Worm (Caenorhabditis elegans) whole organism, L4 larva: ENCODE data around the gene srbc-76.

ENCODE experiments used
- R02D3.7 ChIP-seq: fragments of 150-350 bp; sonication (generic microtip); optimal IDR thresholded peaks from 3 replicates; lab custom pipeline; 2014; ENCODE audit warnings: missing biosample characterization, missing genetic modification characterization
- aly-2 ChIP-seq: sonication (generic microtip); optimal IDR thresholded peaks from 2 replicates; lab custom pipeline; 2018; ENCODE audit warnings: missing biosample characterization, missing genetic modification characterization
- ceh-28 ChIP-seq: fragments of 150-350 bp; optimal IDR thresholded peaks from 2 replicates; lab custom pipeline; 2014; ENCODE audit warnings: missing biosample characterization, missing genetic modification reagents, missing genetic modification characterization
- ceh-82 ChIP-seq: sonication (generic microtip); optimal IDR thresholded peaks from 2 replicates; lab custom pipeline; 2017; ENCODE audit warnings: missing biosample characterization, missing genetic modification characterization
- hlh-30 ChIP-seq: sonication (generic microtip); optimal IDR thresholded peaks from 2 replicates; lab custom pipeline; 2017; ENCODE audit warnings: antibody characterized with exemption, mild to moderate bottlenecking, missing genetic modification characterization, missing compliant biosample characterization; ENCODE audit not compliant: insufficient read depth
- hmg-1.1 ChIP-seq: fragments of 200-800 bp; sonication (Bioruptor generic); IDR thresholded peaks from 2 replicates; pipeline ENCODE4 v1.3.6; 2022; ENCODE audit warnings: missing genetic modification reagents, missing genetic modification characterization, missing compliant biosample characterization
- lin-15B ChIP-seq: fragments of 150-350 bp; sonication (generic microtip); optimal IDR thresholded peaks from 3 replicates; lab custom pipeline; 2014; ENCODE audit warnings: missing biosample characterization, missing genetic modification characterization
- lin-39 ChIP-seq: fragments of 150-350 bp; optimal IDR thresholded peaks from 2 replicates; lab custom pipeline; 2014; ENCODE audit warnings: missing biosample characterization, missing genetic modification reagents, missing genetic modification characterization
- lir-3 ChIP-seq: sonication (generic microtip); optimal IDR thresholded peaks from 2 replicates; lab custom pipeline; 2016; ENCODE audit warnings: mild to moderate bottlenecking, missing genetic modification characterization, missing compliant biosample characterization
- lsy-2 ChIP-seq, 2 experiments: fragments of 150-350 bp in 1 of 2; sonication (generic microtip) in 1 of 2; optimal IDR thresholded peaks; 2 replicates each; lab custom pipeline; 2014 to 2017; ENCODE audit warnings: missing biosample characterization in 2 of 2, missing genetic modification characterization in 2 of 2
- nhr-237 ChIP-seq: sonication (generic microtip); optimal IDR thresholded peaks from 2 replicates; lab custom pipeline; 2017; ENCODE audit warnings: missing biosample characterization, missing genetic modification characterization
- nhr-28 ChIP-seq: fragments of 150-350 bp; optimal IDR thresholded peaks from 2 replicates; lab custom pipeline; 2014; ENCODE audit warnings: missing biosample characterization, missing genetic modification characterization
- nhr-76 ChIP-seq: fragments of 150-350 bp; optimal IDR thresholded peaks from 2 replicates; lab custom pipeline; 2014; ENCODE audit warnings: missing biosample characterization, missing genetic modification characterization
- zag-1 ChIP-seq: fragments of 150-350 bp; optimal IDR thresholded peaks from 2 replicates; lab custom pipeline; 2014; ENCODE audit warnings: missing biosample characterization, missing genetic modification characterization

DNA sequence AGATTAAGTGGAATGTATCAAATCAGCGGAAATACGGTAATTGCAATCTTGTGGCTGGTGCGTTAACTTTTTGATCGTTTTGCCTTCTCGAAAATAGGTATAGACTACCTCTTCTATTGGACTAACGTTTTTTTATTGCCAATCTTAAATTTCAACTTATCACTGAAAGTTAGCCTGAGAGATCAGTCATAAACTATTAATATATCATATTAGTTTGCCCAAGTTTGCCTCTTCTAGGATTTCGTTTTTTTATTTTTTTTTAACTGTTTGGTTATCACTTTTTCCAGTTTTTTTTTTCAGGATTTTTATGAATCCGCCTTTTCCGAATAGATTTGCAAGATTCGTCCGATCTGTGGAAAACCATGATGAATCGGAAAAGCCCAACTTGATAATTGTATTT is 7.7 kb upstream of the srbc-76 start, which contains the start of gene kin-30:
- TF ChIP-seq hmg-1.1 (GFP tag; lab: Robert Waterston, UW): no peak
- no peak for TF ChIP-seq nhr-237 (tag; lab: Kevin White, UChicago)
- no peak for TF ChIP-seq lin-15B (tag; lab: Kevin White, UChicago)
- no peak for TF ChIP-seq nhr-76
- no peak for TF ChIP-seq ceh-28
- no peak for TF ChIP-seq ceh-82 (tag; lab: Kevin White, UChicago)
- no peak for TF ChIP-seq R02D3.7 (tag; lab: Kevin White, UChicago)
- no peak for TF ChIP-seq lin-39 (tag; lab: Kevin White, UChicago)
- TF ChIP-seq zag-1 (tag; lab: Kevin White, UChicago): no peak
- TF ChIP-seq lsy-2 (tag; optimal IDR thresholded peaks at IDR 0.05; lab: Kevin White, UChicago): no peak
- TF ChIP-seq aly-2 (tag; lab: Kevin White, UChicago): no peak
- no peak for TF ChIP-seq nhr-28
- no peak for TF ChIP-seq lir-3
- TF ChIP-seq hlh-30: no peak
